Worm (Caenorhabditis elegans): ENCODE results near the gene srg-66.

The srg-66 gene

DNA sequence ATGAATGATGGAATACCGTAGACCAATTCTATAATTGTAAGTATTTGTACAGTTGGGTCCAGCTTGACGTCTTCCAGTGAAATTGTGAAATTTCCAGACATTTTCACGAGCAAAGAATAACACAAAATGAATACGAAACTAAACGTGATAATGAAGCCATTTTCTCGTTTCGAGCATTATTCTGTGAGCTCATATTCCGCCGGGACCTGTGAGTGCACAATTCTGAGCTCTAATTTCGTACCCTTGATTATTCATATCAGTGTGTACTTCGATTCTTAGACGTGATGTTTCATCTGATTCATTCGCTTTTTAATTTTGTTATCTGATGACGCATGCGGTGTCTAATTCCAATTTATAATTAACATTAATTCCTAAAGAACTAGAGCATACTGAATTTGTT is at the start of gene srg-66:
Gene srg-66 (minus strand): TSS at position 101 of the 400 bp plus-strand sequence.
- no peak for TF ChIP-seq elt-3 (tag; optimal IDR thresholded peaks at IDR 0.05)
- no peak for TF ChIP-seq lin-39 (tag; optimal IDR thresholded peaks at IDR 0.05)
- no peak for TF ChIP-seq zag-1 (tag; optimal IDR thresholded peaks at IDR 0.05)
- no peak for TF ChIP-seq tbx-2 (tag; optimal IDR thresholded peaks at IDR 0.05)
- TF ChIP-seq unc-62 (GFP tag; optimal IDR thresholded peaks at IDR 0.05): no peak
- no peak for TF ChIP-seq ceh-16 (tag; optimal IDR thresholded peaks at IDR 0.05)
- TF ChIP-seq ztf-11 (tag; optimal IDR thresholded peaks at IDR 0.05): no peak
- TF ChIP-seq mdl-1 (tag; optimal IDR thresholded peaks at IDR 0.05): no peak
- no peak for TF ChIP-seq nhr-28 (tag; optimal IDR thresholded peaks at IDR 0.05)
- TF ChIP-seq snpc-4 (tag; optimal IDR thresholded peaks at IDR 0.05): no peak
- no peak for TF ChIP-seq nhr-77 (tag; optimal IDR thresholded peaks at IDR 0.05)

DNA sequence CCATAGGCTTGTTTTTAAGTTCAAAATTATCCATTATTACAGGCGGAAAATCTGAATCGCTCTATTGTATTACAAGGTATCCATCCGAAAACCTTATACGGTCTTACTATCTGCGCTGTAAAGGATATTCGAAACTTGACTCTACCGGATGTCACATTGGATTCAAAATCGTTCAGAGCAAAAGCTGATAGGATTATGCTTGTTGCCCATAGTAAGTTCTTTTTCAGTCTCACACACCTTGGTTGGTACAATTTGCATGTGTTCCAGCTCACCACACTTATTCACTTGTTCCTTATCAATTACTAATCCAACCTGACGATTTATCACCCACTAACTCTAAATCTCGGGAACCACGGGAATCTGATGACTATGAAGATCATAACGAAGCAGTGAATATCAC is 45.5 kb upstream of the srg-66 start:
- TF ChIP-seq aly-2 (tag; optimal IDR thresholded peaks at IDR 0.05) (no peak), daf-12 (tag; optimal IDR thresholded peaks at IDR 0.05) (no peak), nhr-43 (tag; optimal IDR thresholded peaks at IDR 0.05; ENCODE audit: poor library complexity, severe bottlenecking) (no peak), elt-3 (tag; optimal IDR thresholded peaks at IDR 0.05) (no peak), egl-5 (tag; optimal IDR thresholded peaks at IDR 0.05) (no peak), zag-1 (tag; optimal IDR thresholded peaks at IDR 0.05) (no peak), tbx-2 (tag; optimal IDR thresholded peaks at IDR 0.05) (no peak), unc-39 (tag; optimal IDR thresholded peaks at IDR 0.05) (no peak), skn-1 (tag; optimal IDR thresholded peaks at IDR 0.05) (no peak), nhr-67 (tag; optimal IDR thresholded peaks at IDR 0.05) (no peak), mml-1 (tag; optimal IDR thresholded peaks at IDR 0.05) (no peak)

DNA sequence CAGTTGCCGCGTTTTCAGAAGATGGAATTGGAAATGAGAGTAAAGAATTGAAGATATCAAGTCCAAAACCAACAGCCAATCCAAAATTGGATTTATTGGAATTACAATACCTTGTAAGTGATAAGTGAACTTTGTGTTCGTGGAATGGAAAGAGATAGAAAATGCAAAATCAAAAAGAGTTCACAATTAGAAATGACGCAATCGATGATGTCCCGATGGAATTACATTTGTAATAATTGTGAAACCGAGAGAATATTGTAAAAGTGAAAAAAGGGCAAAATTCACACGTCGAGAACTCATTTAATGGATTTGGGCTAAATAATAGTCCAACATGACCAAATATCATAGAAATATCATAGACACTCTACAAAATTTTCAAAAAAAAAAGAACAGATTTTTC is 43.0 kb upstream of the srg-66 start:
- TF ChIP-seq nhr-12 (tag; optimal IDR thresholded peaks at IDR 0.05): no peak
- no peak for TF ChIP-seq R02D3.7 (tag; optimal IDR thresholded peaks at IDR 0.05)
- TF ChIP-seq ztf-11 (tag; optimal IDR thresholded peaks at IDR 0.05): no peak
- TF ChIP-seq nhr-67 (tag; optimal IDR thresholded peaks at IDR 0.05): no peak
- no peak for TF ChIP-seq jun-1 (tag; optimal IDR thresholded peaks at IDR 0.05)
- TF ChIP-seq fkh-10 (GFP tag; optimal IDR thresholded peaks at IDR 0.05): no peak
- TF ChIP-seq elt-2 (tag; optimal IDR thresholded peaks at IDR 0.05): no peak
- TF ChIP-seq ceh-9 (tag; optimal IDR thresholded peaks at IDR 0.05): no peak
- TF ChIP-seq fos-1 (tag; optimal IDR thresholded peaks at IDR 0.05): no peak
- no peak for TF ChIP-seq egl-27 (tag; optimal IDR thresholded peaks at IDR 0.05)
- TF ChIP-seq nhr-43 (tag; optimal IDR thresholded peaks at IDR 0.05; ENCODE audit: poor library complexity, severe bottlenecking): no peak
- no peak for TF ChIP-seq mdl-1 (tag; optimal IDR thresholded peaks at IDR 0.05)
- TF ChIP-seq nhr-77 (tag; optimal IDR thresholded peaks at IDR 0.05): no peak
- TF ChIP-seq nhr-237 (tag; optimal IDR thresholded peaks at IDR 0.05): no peak
- no peak for TF ChIP-seq ama-1 (optimal IDR thresholded peaks at IDR 0.05)
- no peak for TF ChIP-seq egl-5 (tag; optimal IDR thresholded peaks at IDR 0.05)
- no peak for TF ChIP-seq hmg-11 (tag; optimal IDR thresholded peaks at IDR 0.05)

DNA sequence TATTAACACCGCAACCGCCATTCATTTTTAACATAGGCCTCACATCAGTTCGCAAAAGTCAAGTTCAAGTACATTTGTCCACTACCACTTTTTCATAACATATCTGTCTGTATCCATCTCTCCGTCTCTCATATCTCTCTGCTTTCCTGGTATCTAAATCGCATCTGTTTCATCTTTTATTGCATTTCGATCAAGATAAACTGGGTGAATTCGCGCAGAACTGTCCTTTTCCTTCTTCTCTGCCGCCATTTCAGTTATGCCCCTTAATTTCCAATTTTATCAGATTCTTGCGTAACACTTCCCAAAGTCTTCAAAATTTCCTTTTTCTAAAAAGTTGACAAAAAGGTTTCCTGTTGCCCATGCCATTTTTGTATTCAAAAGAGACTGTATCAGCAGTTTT is 41.0 kb upstream of the srg-66 start:
- TF ChIP-seq fkh-2 (tag; optimal IDR thresholded peaks at IDR 0.05) (no peak), daf-12 (tag; optimal IDR thresholded peaks at IDR 0.05) (peak; percentile 22), snpc-4 (tag; optimal IDR thresholded peaks at IDR 0.05) (no peak), unc-39 (tag; optimal IDR thresholded peaks at IDR 0.05) (no peak), mml-1 (tag; optimal IDR thresholded peaks at IDR 0.05) (no peak), lsy-12 (tag; optimal IDR thresholded peaks at IDR 0.05) (no peak), jun-1 (tag; optimal IDR thresholded peaks at IDR 0.05) (no peak), nhr-23 (tag; optimal IDR thresholded peaks at IDR 0.05) (peak; percentile 67), sea-2 (GFP tag; optimal IDR thresholded peaks at IDR 0.05) (no peak), skn-1 (tag; optimal IDR thresholded peaks at IDR 0.05) (no peak), ceh-16 (tag; optimal IDR thresholded peaks at IDR 0.05) (no peak), nhr-25 (tag; optimal IDR thresholded peaks at IDR 0.05) (peak; percentile 73), nhr-11 (tag; optimal IDR thresholded peaks at IDR 0.05) (no peak), aly-2 (tag; optimal IDR thresholded peaks at IDR 0.05) (no peak), nhr-237 (tag; optimal IDR thresholded peaks at IDR 0.05) (no peak), ceh-82 (tag; optimal IDR thresholded peaks at IDR 0.05) (no peak), elt-1 (tag; optimal IDR thresholded peaks at IDR 0.05) (peak; percentile 98), pqm-1 (tag; optimal IDR thresholded peaks at IDR 0.05) (no peak), nhr-28 (tag; optimal IDR thresholded peaks at IDR 0.05) (no peak)

Measured in whole organism, L3 larva.